Fruit fly (Drosophila melanogaster) whole organism, embryonic: ENCODE measurements around the gene Vps8.

Experiments
- Atf-2 ChIP-seq: fragments of 200-800 bp; sonication (Bioruptor generic); optimal IDR thresholded peaks from 2 replicates; lab custom pipeline; 2016; ENCODE audit warnings: missing biosample characterization, missing genetic modification characterization
- CG11504 ChIP-seq: fragments of 200-800 bp; sonication (Bioruptor generic); optimal IDR thresholded peaks from 3 replicates; lab custom pipeline; 2019; ENCODE audit warnings: missing biosample characterization, mild to moderate bottlenecking, missing genetic modification characterization, moderate library complexity
- CG11723 ChIP-seq: fragments of 200-800 bp; sonication (Bioruptor generic); optimal IDR thresholded peaks from 2 replicates; lab custom pipeline; 2017; ENCODE audit warnings: missing biosample characterization, mild to moderate bottlenecking, missing genetic modification characterization
- CG12104 ChIP-seq: fragments of 200-800 bp; sonication (Bioruptor generic); optimal IDR thresholded peaks from 3 replicates; lab custom pipeline; 2016; ENCODE audit warnings: missing biosample characterization, missing genetic modification characterization
- CG13287 ChIP-seq: fragments of 200-800 bp; sonication (Bioruptor generic); IDR thresholded peaks from 2 replicates; pipeline ENCODE4 v1.3.6; 2022; ENCODE audit warnings: missing biosample characterization, missing genetic modification characterization; ENCODE audit not compliant: partially characterized antibody
- CG15073 ChIP-seq: fragments of 200-800 bp; sonication (Bioruptor generic); optimal IDR thresholded peaks from 2 replicates; lab custom pipeline; 2016; ENCODE audit warnings: missing biosample characterization, missing genetic modification characterization
- CG15514 ChIP-seq: fragments of 200-800 bp; sonication (Bioruptor generic); optimal IDR thresholded peaks from 3 replicates; lab custom pipeline; 2017; ENCODE audit warnings: missing biosample characterization, missing genetic modification characterization, mild to moderate bottlenecking, moderate library complexity, missing genetic modification reagents
- CG15601 ChIP-seq: fragments of 200-800 bp; sonication (Bioruptor generic); optimal IDR thresholded peaks from 3 replicates; lab custom pipeline; 2019; ENCODE audit warnings: missing biosample characterization, mild to moderate bottlenecking, missing genetic modification characterization, moderate library complexity
- CG15696 ChIP-seq: fragments of 200-800 bp; sonication (Bioruptor generic); optimal IDR thresholded peaks from 2 replicates; lab custom pipeline; 2019; ENCODE audit warnings: missing biosample characterization, mild to moderate bottlenecking, missing genetic modification characterization, moderate library complexity
- CG16815 ChIP-seq: fragments of 200-800 bp; sonication (Bioruptor generic); optimal IDR thresholded peaks from 3 replicates; lab custom pipeline; 2017; ENCODE audit warnings: missing biosample characterization, mild to moderate bottlenecking, missing genetic modification characterization
- CG17186 ChIP-seq: fragments of 200-800 bp; sonication (Bioruptor generic); optimal IDR thresholded peaks from 3 replicates; lab custom pipeline; 2017; ENCODE audit warnings: missing biosample characterization, missing genetic modification reagents, missing genetic modification characterization
- CG1832 ChIP-seq: fragments of 200-800 bp; sonication (Bioruptor generic); optimal IDR thresholded peaks from 2 replicates; lab custom pipeline; 2017; ENCODE audit warnings: missing biosample characterization, mild to moderate bottlenecking, missing genetic modification characterization, inconsistent platforms
- CG18619 ChIP-seq: fragments of 200-800 bp; sonication (Bioruptor generic); optimal IDR thresholded peaks from 3 replicates; lab custom pipeline; 2017; ENCODE audit warnings: missing biosample characterization, mild to moderate bottlenecking, missing genetic modification characterization
- CG2889 ChIP-seq: fragments of 200-800 bp; sonication (Bioruptor generic); IDR thresholded peaks from 3 replicates; pipeline ENCODE4 v1.3.6; 2022; ENCODE audit warnings: missing biosample characterization, missing genetic modification characterization
- CG4404 ChIP-seq: fragments of 200-800 bp; sonication (Bioruptor generic); IDR thresholded peaks from 2 replicates; pipeline ENCODE4 v1.3.6; 2022; ENCODE audit warnings: missing biosample characterization, missing genetic modification characterization
- CG6765 ChIP-seq: fragments of 200-800 bp; sonication (Bioruptor generic); optimal IDR thresholded peaks from 3 replicates; lab custom pipeline; 2017; ENCODE audit warnings: missing biosample characterization, mild to moderate bottlenecking, missing genetic modification characterization
- CG6854 ChIP-seq: fragments of 200-800 bp; sonication (Bioruptor generic); optimal IDR thresholded peaks from 3 replicates; lab custom pipeline; 2017; ENCODE audit warnings: missing biosample characterization, mild to moderate bottlenecking, missing genetic modification characterization
- CG7963 ChIP-seq: fragments of 200-800 bp; sonication (Bioruptor generic); IDR thresholded peaks from 3 replicates; pipeline ENCODE4 v1.3.6; 2022; ENCODE audit warnings: missing biosample characterization, missing genetic modification characterization; ENCODE audit not compliant: partially characterized antibody
- CG9932 ChIP-seq: fragments of 200-800 bp; sonication (Bioruptor generic); IDR thresholded peaks from 2 replicates; pipeline ENCODE4 v1.3.6; 2022; ENCODE audit warnings: missing biosample characterization, missing genetic modification characterization
- D ChIP-seq, 2 experiments: fragments of 200-800 bp in 1 of 2; fragments of >200 bp in 1 of 2; sonication (Bioruptor generic) in 1 of 2; optimal IDR thresholded peaks; 2 replicates in 1 of 2; 3 replicates in 1 of 2; lab custom pipeline; 2017; ENCODE audit warnings: mild to moderate bottlenecking in 1 of 2, missing biosample characterization in 1 of 2, missing genetic modification characterization in 1 of 2, missing genetic modification reagents in 1 of 2
- Dek ChIP-seq: fragments of 200-800 bp; sonication (Bioruptor generic); optimal IDR thresholded peaks from 3 replicates; lab custom pipeline; 2019; ENCODE audit warnings: missing biosample characterization, mild to moderate bottlenecking, missing genetic modification characterization, moderate library complexity
- Dll ChIP-seq: fragments of 200-800 bp; sonication (Bioruptor generic); IDR thresholded peaks from 4 replicates; pipeline ENCODE4 v1.3.6; 2022; ENCODE audit warnings: missing biosample characterization, missing genetic modification characterization; ENCODE audit not compliant: partially characterized antibody
- Drgx ChIP-seq: fragments of 200-800 bp; sonication (Bioruptor generic); IDR thresholded peaks from 2 replicates; pipeline ENCODE4 v1.3.6; 2022; ENCODE audit warnings: missing biosample characterization, missing genetic modification characterization
- Jarid2 ChIP-seq: fragments of 200-800 bp; sonication (Bioruptor generic); optimal IDR thresholded peaks from 3 replicates; lab custom pipeline; 2017; ENCODE audit warnings: mild to moderate bottlenecking, missing biosample characterization, missing genetic modification reagents, missing genetic modification characterization
- Lpt ChIP-seq: fragments of >200 bp; optimal IDR thresholded peaks from 2 replicates; lab custom pipeline; 2018; ENCODE audit warnings: missing biosample characterization, missing genetic modification characterization
- NFAT ChIP-seq: fragments of 200-800 bp; sonication (Bioruptor generic); IDR thresholded peaks from 2 replicates; pipeline ENCODE4 v1.3.6; 2022; ENCODE audit warnings: missing biosample characterization, missing genetic modification characterization
- NfI ChIP-seq: fragments of 200-800 bp; sonication (Bioruptor generic); optimal IDR thresholded peaks from 3 replicates; lab custom pipeline; 2018; ENCODE audit warnings: missing biosample characterization, mild to moderate bottlenecking, missing genetic modification characterization, moderate library complexity
- Oaz ChIP-seq: fragments of 200-800 bp; sonication (Bioruptor generic); IDR thresholded peaks from 2 replicates; pipeline ENCODE4 v1.3.6; 2022; ENCODE audit warnings: missing biosample characterization, missing genetic modification characterization
- Sox102F ChIP-seq: fragments of 200-800 bp; sonication (Bioruptor generic); optimal IDR thresholded peaks from 2 replicates; lab custom pipeline; 2018; ENCODE audit warnings: missing biosample characterization, mild to moderate bottlenecking, missing genetic modification characterization, moderate library complexity
- TFAM ChIP-seq: fragments of 200-800 bp; sonication (Bioruptor generic); optimal IDR thresholded peaks from 2 replicates; lab custom pipeline; 2017; ENCODE audit warnings: missing biosample characterization, missing genetic modification characterization, inconsistent platforms
- cad ChIP-seq: fragments of >200 bp; optimal IDR thresholded peaks from 2 replicates; lab custom pipeline; 2017; ENCODE audit warnings: missing biosample characterization, missing genetic modification characterization
- corto ChIP-seq: fragments of 200-800 bp; sonication (Bioruptor generic); optimal IDR thresholded peaks from 2 replicates; lab custom pipeline; 2016; ENCODE audit warnings: missing biosample characterization, mild to moderate bottlenecking, missing genetic modification characterization, moderate library complexity
- crol ChIP-seq: fragments of 200-800 bp; sonication (Bioruptor generic); IDR thresholded peaks from 2 replicates; pipeline ENCODE4 v1.3.6; 2022; ENCODE audit warnings: missing biosample characterization, missing genetic modification characterization
- fru ChIP-seq: fragments of >200 bp; optimal IDR thresholded peaks from 2 replicates; lab custom pipeline; 2017
- grn ChIP-seq: fragments of 200-800 bp; sonication (Bioruptor generic); optimal IDR thresholded peaks from 3 replicates; lab custom pipeline; 2017; ENCODE audit warnings: missing biosample characterization, missing genetic modification characterization
- hb ChIP-seq: fragments of 200-800 bp; sonication (Bioruptor generic); IDR thresholded peaks from 3 replicates; pipeline ENCODE4 v1.3.6; 2022; ENCODE audit warnings: missing biosample characterization, missing genetic modification characterization; ENCODE audit not compliant: partially characterized antibody
- ind ChIP-seq: fragments of 200-800 bp; sonication (Bioruptor generic); optimal IDR thresholded peaks from 3 replicates; lab custom pipeline; 2016; ENCODE audit warnings: missing biosample characterization, missing genetic modification characterization
- lab ChIP-seq: fragments of 200-800 bp; sonication (Bioruptor generic); optimal IDR thresholded peaks from 3 replicates; lab custom pipeline; 2017; ENCODE audit warnings: missing biosample characterization, missing genetic modification characterization, mild to moderate bottlenecking, moderate library complexity, missing genetic modification reagents
- mam ChIP-seq: fragments of 200-800 bp; sonication (Bioruptor generic); optimal IDR thresholded peaks from 3 replicates; lab custom pipeline; 2016; ENCODE audit warnings: missing biosample characterization, missing genetic modification characterization
- nerfin-1 ChIP-seq: fragments of 200-800 bp; sonication (Bioruptor generic); optimal IDR thresholded peaks from 3 replicates; lab custom pipeline; 2019; ENCODE audit warnings: missing biosample characterization, mild to moderate bottlenecking, missing genetic modification characterization, moderate library complexity
- p53 ChIP-seq: fragments of 200-800 bp; sonication (Bioruptor generic); optimal IDR thresholded peaks from 2 replicates; lab custom pipeline; 2016; ENCODE audit warnings: missing biosample characterization, missing genetic modification characterization
- pnt ChIP-seq: fragments of 200-800 bp; sonication (Bioruptor generic); optimal IDR thresholded peaks from 3 replicates; lab custom pipeline; 2016; ENCODE audit warnings: missing biosample characterization, missing genetic modification characterization
- ranshi ChIP-seq: fragments of 200-800 bp; sonication (Bioruptor generic); IDR thresholded peaks from 2 replicates; pipeline ENCODE4 v1.3.6; 2022; ENCODE audit warnings: missing biosample characterization, missing genetic modification characterization
- salm ChIP-seq: fragments of 200-800 bp; sonication (Bioruptor generic); optimal IDR thresholded peaks from 2 replicates; lab custom pipeline; 2018; ENCODE audit warnings: missing biosample characterization, mild to moderate bottlenecking, missing genetic modification characterization
- sima ChIP-seq: fragments of 200-800 bp; sonication (Bioruptor generic); optimal IDR thresholded peaks from 2 replicates; lab custom pipeline; 2016; ENCODE audit warnings: missing biosample characterization, missing genetic modification characterization
- slp2 ChIP-seq: fragments of 200-800 bp; sonication (Bioruptor generic); optimal IDR thresholded peaks from 2 replicates; lab custom pipeline; 2016; ENCODE audit warnings: missing biosample characterization, missing genetic modification characterization
- twi ChIP-seq: fragments of 200-800 bp; optimal IDR thresholded peaks from 2 replicates; lab custom pipeline; 2019; ENCODE audit warnings: missing biosample characterization, mild to moderate bottlenecking, missing genetic modification characterization, moderate library complexity
- tx ChIP-seq: fragments of 200-800 bp; sonication (Bioruptor generic); optimal IDR thresholded peaks from 2 replicates; lab custom pipeline; 2016; ENCODE audit warnings: missing biosample characterization, missing genetic modification characterization

Vps8 gene

DNA sequence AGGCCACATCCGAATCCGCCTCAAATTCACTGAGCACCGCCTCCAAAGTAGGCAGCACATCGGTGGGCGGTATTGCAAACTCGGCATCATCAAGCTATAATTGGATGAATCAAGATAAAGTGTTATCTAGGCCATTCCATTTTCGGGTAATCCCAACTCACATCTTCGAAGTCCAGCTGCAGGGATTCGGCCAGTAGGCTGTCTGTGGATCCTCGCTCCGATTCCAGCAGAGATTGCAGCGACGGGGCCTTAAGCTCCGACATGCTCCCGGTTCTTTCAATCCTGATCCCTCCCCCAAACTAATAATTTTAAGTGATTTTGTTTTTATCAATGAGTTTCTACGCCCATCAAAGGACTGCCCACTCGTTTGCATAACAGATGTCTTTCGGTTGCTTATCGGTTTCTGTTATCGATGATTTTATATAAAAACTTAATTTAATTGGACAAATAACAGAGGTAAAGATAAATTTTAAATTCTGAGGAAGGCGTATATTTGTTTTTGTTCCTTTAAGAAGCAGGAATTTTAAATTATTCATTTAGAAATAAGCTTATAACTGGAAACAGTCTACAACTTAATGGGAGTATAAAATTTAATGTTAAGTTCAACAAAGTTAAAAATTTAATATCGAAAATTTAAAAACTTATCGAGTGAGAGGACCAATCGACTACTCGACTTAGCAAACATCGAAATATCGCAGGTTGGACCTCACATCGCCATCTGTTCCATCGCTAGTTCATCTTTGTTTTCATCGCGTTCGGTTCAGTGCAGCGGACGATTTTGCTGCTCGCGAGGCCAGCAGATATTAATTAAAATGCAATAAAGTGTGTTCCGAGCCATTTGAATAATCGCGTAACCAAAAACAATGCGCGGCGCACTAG, at the start of gene Vps8, which contains the start of gene sfl (continued):
- TF ChIP-seq NFAT (peak; percentile 46; the same call in 1 of the 2 replicates), lab (GFP tag; lab: Kevin White, UChicago) (peak; percentile 17), Oaz (no peak), ranshi (GFP tag; lab: Robert Waterston, UW) (peak; percentile 36; the same call in 1 of the 2 replicates), CG15514 (peak; percentile 68), CG2889 (GFP tag; lab: Robert Waterston, UW) (no peak), pnt (no peak), p53 (no peak), Jarid2 (GFP tag; lab: Kevin White, UChicago) (peak; percentile 94), hb (GFP tag; lab: Robert Waterston, UW) (peak; percentile 88), Sox102F (GFP tag; lab: Kevin White, UChicago) (peak; percentile 15), CG12104 (GFP tag; lab: Kevin White, UChicago) (peak; percentile 43), CG6765 (GFP tag; lab: Kevin White, UChicago) (peak; percentile 31), ind (GFP tag; lab: Kevin White, UChicago) (peak; percentile 28), TFAM (GFP tag; lab: Kevin White, UChicago) (no peak), CG11504 (tag; lab: Kevin White, UChicago) (peak; percentile 39), CG1832 (GFP tag; lab: Kevin White, UChicago) (no peak), CG18619 (GFP tag; lab: Kevin White, UChicago) (peak; percentile 1), nerfin-1 (tag; lab: Kevin White, UChicago) (peak; percentile 38), NfI (GFP tag; lab: Kevin White, UChicago) (peak; percentile 27), CG4404 (GFP tag; lab: Robert Waterston, UW) (no peak), twi (tag; lab: Kevin White, UChicago) (peak; percentile 3), mam (GFP tag; lab: Kevin White, UChicago) (peak; percentile 37), sima (GFP tag; lab: Kevin White, UChicago) (no peak), CG6854 (no peak), cad (GFP tag; lab: Kevin White, UChicago) (no peak), corto (GFP tag; lab: Kevin White, UChicago) (no peak), D (optimal IDR thresholded peaks at IDR 0.05; lab: Kevin White, UChicago) (no peak), D (GFP tag; optimal IDR thresholded peaks at IDR 0.05; lab: Kevin White, UChicago) (no peak), Dek (peak; percentile 11), Dll (peak; percentile 91), CG7963 (GFP tag; lab: Robert Waterston, UW) (peak; percentile 79), Lpt (GFP tag; lab: Kevin White, UChicago) (no peak), CG15601 (peak; percentile 4), salm (tag; lab: Kevin White, UChicago) (no peak), crol (GFP tag; lab: Robert Waterston, UW) (no peak), fru (no peak), CG15696 (tag; lab: Kevin White, UChicago) (peak; percentile 16), grn (GFP tag; lab: Kevin White, UChicago) (peak; percentile 54), tx (GFP tag; lab: Kevin White, UChicago) (no peak), CG16815 (GFP tag; lab: Kevin White, UChicago) (no peak), CG13287 (peak; percentile 87), Atf-2 (GFP tag; lab: Kevin White, UChicago) (no peak), CG17186 (GFP tag; lab: Kevin White, UChicago) (no peak), Drgx (GFP tag; lab: Robert Waterston, UW) (no peak), CG15073 (GFP tag; lab: Kevin White, UChicago) (no peak), CG9932 (GFP tag; lab: Robert Waterston, UW) (peak; percentile 68), CG11723 (GFP tag; lab: Kevin White, UChicago) (no peak), slp2 (GFP tag; lab: Kevin White, UChicago) (no peak)
